ENCODE assay signal across 1 fruit fly cellular context in genomic region chr2L:21179615-21180031, dm6.
TF ChIP-seq lines count a peak whose summit lies in the region.

Gene bur (minus strand): TSS chr2L:21179683.
Gene Mcm10 (plus strand): TSS chr2L:21179933.

TF ChIP-seq in whole organism, embryonic, 481 proteins besides CTCF, POLR2A, EP300 and RAD21 (continued from another document and continues in another):
- TF ChIP-seq Side (GFP tag; optimal IDR thresholded peaks at IDR 0.05; lab: Kevin White, UChicago) (no peak), CG7963 (GFP tag; IDR thresholded peaks at IDR 0.05; lab: Robert Waterston, UW; ENCODE audit: partially characterized antibody) (no peak), prd (optimal IDR thresholded peaks at IDR 0.05; lab: Kevin White, UChicago) (no peak), prd (GFP tag; IDR thresholded peaks at IDR 0.05; lab: Robert Waterston, UW) (no peak), sqz (GFP tag; optimal IDR thresholded peaks at IDR 0.05; lab: Kevin White, UChicago) (no peak), Sin3A (optimal IDR thresholded peaks at IDR 0.05; lab: Kevin White, UChicago) (peak; percentile 18), insv (GFP tag; optimal IDR thresholded peaks at IDR 0.05; lab: Kevin White, UChicago) (peak in 1 of 2 experiments; percentile 19), hb (GFP tag; IDR thresholded peaks at IDR 0.05; lab: Robert Waterston, UW; ENCODE audit: partially characterized antibody) (no peak), amos (GFP tag; IDR thresholded peaks at IDR 0.05; lab: Robert Waterston, UW; ENCODE audit: partially characterized antibody) (no peak), NfI (GFP tag; optimal IDR thresholded peaks at IDR 0.05; lab: Kevin White, UChicago) (no peak), Blimp-1 (GFP tag; optimal IDR thresholded peaks at IDR 0.05; lab: Kevin White, UChicago) (no peak), dmrt11E (tag; optimal IDR thresholded peaks at IDR 0.05; lab: Kevin White, UChicago) (no peak), CG31388 (GFP tag; optimal IDR thresholded peaks at IDR 0.05; lab: Kevin White, UChicago) (no peak), CG2678 (tag; optimal IDR thresholded peaks at IDR 0.05; lab: Kevin White, UChicago) (no peak), Gsc (GFP tag; IDR thresholded peaks at IDR 0.05; lab: Robert Waterston, UW) (no peak), CG6175 (GFP tag; IDR thresholded peaks at IDR 0.05; lab: Robert Waterston, UW) (no peak), Gug (GFP tag; IDR thresholded peaks at IDR 0.05; lab: Robert Waterston, UW) (no peak), tup (GFP tag; optimal IDR thresholded peaks at IDR 0.05; lab: Kevin White, UChicago) (no peak), CG13296 (GFP tag; optimal IDR thresholded peaks at IDR 0.05; lab: Kevin White, UChicago) (no peak), dimm (GFP tag; IDR thresholded peaks at IDR 0.05; lab: Robert Waterston, UW) (no peak), CG9215 (GFP tag; IDR thresholded peaks at IDR 0.05; lab: Robert Waterston, UW) (no peak), E2f2 (GFP tag; IDR thresholded peaks at IDR 0.05; lab: Robert Waterston, UW) (peak; percentile 91), lbe (GFP tag; optimal IDR thresholded peaks at IDR 0.05; lab: Kevin White, UChicago) (no peak), lola (GFP tag; optimal IDR thresholded peaks at IDR 0.05; lab: Kevin White, UChicago) (no peak), CG14710 (tag; optimal IDR thresholded peaks at IDR 0.05; lab: Kevin White, UChicago) (peak; percentile 78), chn (GFP tag; optimal IDR thresholded peaks at IDR 0.05; lab: Kevin White, UChicago) (no peak), CkIIα-i1 (GFP tag; IDR thresholded peaks at IDR 0.05; lab: Robert Waterston, UW) (no peak), ttk (GFP tag; IDR thresholded peaks at IDR 0.05; lab: Robert Waterston, UW) (no peak), CG9932 (GFP tag; IDR thresholded peaks at IDR 0.05; lab: Robert Waterston, UW) (no peak), org-1 (GFP tag; optimal IDR thresholded peaks at IDR 0.05; lab: Kevin White, UChicago) (no peak), CG42726 (GFP tag; IDR thresholded peaks at IDR 0.05; lab: Robert Waterston, UW; ENCODE audit: partially characterized antibody) (no peak), CG18599 (GFP tag; optimal IDR thresholded peaks at IDR 0.05; lab: Kevin White, UChicago) (no peak), CG2129 (GFP tag; IDR thresholded peaks at IDR 0.05; lab: Robert Waterston, UW; ENCODE audit: partially characterized antibody) (no peak), CG9797 (GFP tag; optimal IDR thresholded peaks at IDR 0.05; lab: Kevin White, UChicago) (peak; percentile 94), pnt (GFP tag; optimal IDR thresholded peaks at IDR 0.05; lab: Kevin White, UChicago) (no peak), CG7357 (GFP tag; IDR thresholded peaks at IDR 0.05; lab: Robert Waterston, UW) (no peak), Camta (GFP tag; optimal IDR thresholded peaks at IDR 0.05; lab: Kevin White, UChicago) (no peak), odd (GFP tag; optimal IDR thresholded peaks at IDR 0.05; lab: Kevin White, UChicago) (no peak), Hsf (GFP tag; optimal IDR thresholded peaks at IDR 0.05; lab: Kevin White, UChicago) (no peak), gro (GFP tag; optimal IDR thresholded peaks at IDR 0.05; lab: Kevin White, UChicago) (no peak), Hr3 (GFP tag; optimal IDR thresholded peaks at IDR 0.05; lab: Kevin White, UChicago) (peak; percentile 13), dmrt99B (tag; optimal IDR thresholded peaks at IDR 0.05; lab: Kevin White, UChicago) (no peak), nerfin-1 (tag; optimal IDR thresholded peaks at IDR 0.05; lab: Kevin White, UChicago) (no peak), Eip74EF (GFP tag; optimal IDR thresholded peaks at IDR 0.05; lab: Kevin White, UChicago) (no peak), hkb (optimal IDR thresholded peaks at IDR 0.05; lab: Kevin White, UChicago) (peak; percentile 40), hkb (GFP tag; IDR thresholded peaks at IDR 0.05; lab: Robert Waterston, UW) (no peak), eve (GFP tag; optimal IDR thresholded peaks at IDR 0.05; lab: Kevin White, UChicago) (no peak), CG13894 (tag; optimal IDR thresholded peaks at IDR 0.05; lab: Kevin White, UChicago) (no peak), CG30431 (GFP tag; optimal IDR thresholded peaks at IDR 0.05; lab: Kevin White, UChicago) (no peak), Hand (GFP tag; optimal IDR thresholded peaks at IDR 0.05; lab: Kevin White, UChicago) (no peak), Sox100B (GFP tag; optimal IDR thresholded peaks at IDR 0.05; lab: Kevin White, UChicago) (no peak), BtbVII (GFP tag; optimal IDR thresholded peaks at IDR 0.05; lab: Kevin White, UChicago) (no peak), CG10274 (GFP tag; optimal IDR thresholded peaks at IDR 0.05; lab: Kevin White, UChicago) (no peak), CG9609 (GFP tag; optimal IDR thresholded peaks at IDR 0.05; lab: Kevin White, UChicago) (no peak), CG10147 (GFP tag; optimal IDR thresholded peaks at IDR 0.05; lab: Kevin White, UChicago) (no peak), zf30C (GFP tag; optimal IDR thresholded peaks at IDR 0.05; lab: Kevin White, UChicago) (no peak), hth (optimal IDR thresholded peaks at IDR 0.05; lab: Kevin White, UChicago) (no peak), bbx (GFP tag; IDR thresholded peaks at IDR 0.05; lab: Robert Waterston, UW; ENCODE audit: partially characterized antibody) (no peak), CG12155 (GFP tag; optimal IDR thresholded peaks at IDR 0.05; lab: Kevin White, UChicago) (no peak), jigr1 (GFP tag; IDR thresholded peaks at IDR 0.05; lab: Robert Waterston, UW) (no peak), TFAM (GFP tag; optimal IDR thresholded peaks at IDR 0.05; lab: Kevin White, UChicago) (no peak), gcm (GFP tag; optimal IDR thresholded peaks at IDR 0.05; lab: Kevin White, UChicago) (no peak), knrl (GFP tag; IDR thresholded peaks at IDR 0.05; lab: Robert Waterston, UW; ENCODE audit: partially characterized antibody) (0 out of 3 replicates have a peak, but pooled peaks have one; percentile 15), HmgD (GFP tag; optimal IDR thresholded peaks at IDR 0.05; lab: Kevin White, UChicago) (no peak), yki (optimal IDR thresholded peaks at IDR 0.05; lab: Kevin White, UChicago) (no peak), esg (GFP tag; conservative IDR thresholded peaks at IDR 0.05; lab: Robert Waterston, UW) (no peak), emc (GFP tag; optimal IDR thresholded peaks at IDR 0.05; lab: Kevin White, UChicago) (no peak), Med (GFP tag; lab: Kevin White, UChicago) (no peak), peb (GFP tag; IDR thresholded peaks at IDR 0.05; lab: Robert Waterston, UW) (no peak), CG8359 (GFP tag; optimal IDR thresholded peaks at IDR 0.05; lab: Kevin White, UChicago; ENCODE audit: borderline replicate concordance) (no peak), CG3838 (GFP tag; optimal IDR thresholded peaks at IDR 0.05; lab: Kevin White, UChicago) (no peak), Trl (optimal IDR thresholded peaks at IDR 0.05; lab: Kevin White, UChicago) (no peak), Trl (GFP tag; optimal IDR thresholded peaks at IDR 0.05; lab: Kevin White, UChicago) (no peak), Mad (GFP tag; optimal IDR thresholded peaks at IDR 0.05; lab: Kevin White, UChicago) (no peak), CG7745 (tag; optimal IDR thresholded peaks at IDR 0.05; lab: Kevin White, UChicago) (no peak), CG31365 (tag; optimal IDR thresholded peaks at IDR 0.05; lab: Kevin White, UChicago) (no peak), CG10979 (tag; optimal IDR thresholded peaks at IDR 0.05; lab: Kevin White, UChicago) (peak; percentile 11), sens-2 (GFP tag; IDR thresholded peaks at IDR 0.05; lab: Robert Waterston, UW) (no peak), Xrp1 (GFP tag; IDR thresholded peaks at IDR 0.05; lab: Robert Waterston, UW) (no peak), fd3F (GFP tag; optimal IDR thresholded peaks at IDR 0.05; lab: Kevin White, UChicago) (no peak), CG15601 (tag; optimal IDR thresholded peaks at IDR 0.05; lab: Kevin White, UChicago) (no peak), CG13287 (GFP tag; IDR thresholded peaks at IDR 0.05; lab: Robert Waterston, UW; ENCODE audit: partially characterized antibody) (no peak), CG2875 (GFP tag; optimal IDR thresholded peaks at IDR 0.05; lab: Kevin White, UChicago) (no peak), CG4617 (GFP tag; optimal IDR thresholded peaks at IDR 0.05; lab: Kevin White, UChicago; ENCODE audit: borderline replicate concordance) (peak; percentile 67), CG17612 (GFP tag; IDR thresholded peaks at IDR 0.05; lab: Robert Waterston, UW) (no peak), cad (GFP tag; optimal IDR thresholded peaks at IDR 0.05; lab: Kevin White, UChicago) (no peak), CG12659 (GFP tag; optimal IDR thresholded peaks at IDR 0.05; lab: Kevin White, UChicago) (peak; percentile 65), CrebB (tag; optimal IDR thresholded peaks at IDR 0.05; lab: Kevin White, UChicago) (no peak), CG10267 (tag; optimal IDR thresholded peaks at IDR 0.05; lab: Kevin White, UChicago) (peak; percentile 98), trem (tag; optimal IDR thresholded peaks at IDR 0.05; lab: Kevin White, UChicago) (peak; percentile 83), cg (GFP tag; optimal IDR thresholded peaks at IDR 0.05; lab: Kevin White, UChicago) (no peak), gsb (GFP tag; IDR thresholded peaks at IDR 0.05; lab: Robert Waterston, UW) (no peak), CG12071 (GFP tag; optimal IDR thresholded peaks at IDR 0.05; lab: Kevin White, UChicago) (no peak), CG30020 (tag; optimal IDR thresholded peaks at IDR 0.05; lab: Kevin White, UChicago) (peak; percentile 62), Lhr (GFP tag; optimal IDR thresholded peaks at IDR 0.05; lab: Kevin White, UChicago) (peak; percentile 62), CG14050 (GFP tag; IDR thresholded peaks at IDR 0.05; lab: Robert Waterston, UW) (no peak), CG15479 (GFP tag; optimal IDR thresholded peaks at IDR 0.05; lab: Kevin White, UChicago) (no peak), CG13424 (tag; optimal IDR thresholded peaks at IDR 0.05; lab: Kevin White, UChicago) (no peak), fd96Cb (tag; optimal IDR thresholded peaks at IDR 0.05; lab: Kevin White, UChicago) (no peak), Dll (GFP tag; IDR thresholded peaks at IDR 0.05; lab: Robert Waterston, UW; ENCODE audit: partially characterized antibody) (no peak), Hey (tag; optimal IDR thresholded peaks at IDR 0.05; lab: Kevin White, UChicago) (no peak), CG3281 (GFP tag; optimal IDR thresholded peaks at IDR 0.05; lab: Kevin White, UChicago) (no peak), CG43689 (GFP tag; IDR thresholded peaks at IDR 0.05; lab: Robert Waterston, UW) (no peak), stwl (tag; optimal IDR thresholded peaks at IDR 0.05; lab: Kevin White, UChicago) (peak; percentile 68), gfzf (GFP tag; optimal IDR thresholded peaks at IDR 0.05; lab: Kevin White, UChicago) (peak; percentile 69), CG12769 (tag; optimal IDR thresholded peaks at IDR 0.05; lab: Kevin White, UChicago) (no peak), CG10209 (GFP tag; optimal IDR thresholded peaks at IDR 0.05; lab: Kevin White, UChicago) (no peak), Deaf1 (tag; optimal IDR thresholded peaks at IDR 0.05; lab: Kevin White, UChicago) (no peak), grau (tag; optimal IDR thresholded peaks at IDR 0.05; lab: Kevin White, UChicago) (no peak), dysf (GFP tag; IDR thresholded peaks at IDR 0.05; lab: Robert Waterston, UW) (no peak), Myb (GFP tag; optimal IDR thresholded peaks at IDR 0.05; lab: Kevin White, UChicago) (no peak), phol (tag; optimal IDR thresholded peaks at IDR 0.05; lab: Kevin White, UChicago) (peak; percentile 45), ken (GFP tag; IDR thresholded peaks at IDR 0.05; lab: Robert Waterston, UW) (no peak), fd64A (GFP tag; optimal IDR thresholded peaks at IDR 0.05; lab: Kevin White, UChicago) (no peak), NC2α (GFP tag; optimal IDR thresholded peaks at IDR 0.05; lab: Kevin White, UChicago) (no peak), CG2116 (GFP tag; optimal IDR thresholded peaks at IDR 0.05; lab: Kevin White, UChicago) (peak; percentile 52), pan (optimal IDR thresholded peaks at IDR 0.05; lab: Kevin White, UChicago) (no peak), pan (GFP tag; optimal IDR thresholded peaks at IDR 0.05 in 1 of 2, IDR thresholded peaks at IDR 0.05 in 1 of 2) (no peak), CG2889 (GFP tag; IDR thresholded peaks at IDR 0.05; lab: Robert Waterston, UW) (no peak), CG4328 (GFP tag; optimal IDR thresholded peaks at IDR 0.05; lab: Kevin White, UChicago) (no peak), cwo (GFP tag; optimal IDR thresholded peaks at IDR 0.05; lab: Kevin White, UChicago) (no peak), HLHmδ (GFP tag; optimal IDR thresholded peaks at IDR 0.05; lab: Kevin White, UChicago) (no peak), HLH3B (GFP tag; IDR thresholded peaks at IDR 0.05; lab: Robert Waterston, UW) (no peak), gce (GFP tag; IDR thresholded peaks at IDR 0.05; lab: Robert Waterston, UW) (no peak), slp2 (GFP tag; optimal IDR thresholded peaks at IDR 0.05; lab: Kevin White, UChicago) (no peak), ro (GFP tag; IDR thresholded peaks at IDR 0.05; lab: Robert Waterston, UW) (no peak), luna (GFP tag; optimal IDR thresholded peaks at IDR 0.05; lab: Kevin White, UChicago) (no peak), ATbp (GFP tag; optimal IDR thresholded peaks at IDR 0.05; lab: Kevin White, UChicago) (no peak), gcm2 (GFP tag; optimal IDR thresholded peaks at IDR 0.05; lab: Kevin White, UChicago) (no peak), bab2 (GFP tag; optimal IDR thresholded peaks at IDR 0.05; lab: Kevin White, UChicago) (no peak), psq (GFP tag; optimal IDR thresholded peaks at IDR 0.05; lab: Kevin White, UChicago) (no peak), Lpt (GFP tag; optimal IDR thresholded peaks at IDR 0.05; lab: Kevin White, UChicago) (no peak), sob (GFP tag; IDR thresholded peaks at IDR 0.05; lab: Robert Waterston, UW) (no peak), CG8765 (GFP tag; IDR thresholded peaks at IDR 0.05; lab: Robert Waterston, UW) (no peak), CG2120 (GFP tag; optimal IDR thresholded peaks at IDR 0.05; lab: Kevin White, UChicago) (no peak), Meics (GFP tag; optimal IDR thresholded peaks at IDR 0.05; lab: Kevin White, UChicago) (no peak), tll (GFP tag; optimal IDR thresholded peaks at IDR 0.05; lab: Kevin White, UChicago) (peak in 1 of 2 experiments; percentile 97), fd102C (GFP tag; optimal IDR thresholded peaks at IDR 0.05; lab: Kevin White, UChicago) (no peak), CG3407 (GFP tag; optimal IDR thresholded peaks at IDR 0.05; lab: Kevin White, UChicago) (no peak), CG8924 (tag; optimal IDR thresholded peaks at IDR 0.05; lab: Kevin White, UChicago) (no peak)
